Worm (Caenorhabditis elegans) whole organism, L2 larva: ENCODE results near the gene str-159.

Source experiments
- C34F6.9 ChIP-seq: fragments of 150-350 bp; optimal IDR thresholded peaks from 2 replicates; lab custom pipeline; 2014; ENCODE audit warnings: missing biosample characterization, missing genetic modification characterization
- R02D3.7 ChIP-seq: fragments of 150-350 bp; optimal IDR thresholded peaks from 2 replicates; lab custom pipeline; 2014; ENCODE audit warnings: missing biosample characterization, missing genetic modification characterization
- Y55F3AM.14 ChIP-seq: fragments of 200-800 bp; sonication (Bioruptor generic); optimal IDR thresholded peaks from 2 replicates; lab custom pipeline; 2018; ENCODE audit warnings: mild to moderate bottlenecking, missing genetic modification characterization, missing compliant biosample characterization
- alr-1 ChIP-seq: fragments of 150-350 bp; optimal IDR thresholded peaks from 2 replicates; lab custom pipeline; 2014; ENCODE audit warnings: missing biosample characterization, missing genetic modification characterization
- aly-2 ChIP-seq: fragments of 150-350 bp; optimal IDR thresholded peaks from 2 replicates; lab custom pipeline; 2014; ENCODE audit warnings: missing biosample characterization, missing genetic modification characterization
- blmp-1 ChIP-seq: sonication (generic microtip); optimal IDR thresholded peaks from 2 replicates; lab custom pipeline; 2017; ENCODE audit warnings: missing genetic modification characterization, mild to moderate bottlenecking, missing compliant biosample characterization, antibody characterized with exemption, moderate library complexity; ENCODE audit not compliant: insufficient read depth
- crh-2 ChIP-seq: sonication (generic microtip); optimal IDR thresholded peaks from 2 replicates; lab custom pipeline; 2017; ENCODE audit warnings: missing biosample characterization, missing genetic modification characterization
- dmd-4 ChIP-seq: sonication (generic microtip); optimal IDR thresholded peaks from 2 replicates; lab custom pipeline; 2017; ENCODE audit warnings: missing biosample characterization, missing genetic modification characterization
- egl-27 ChIP-seq: sonication (generic microtip); optimal IDR thresholded peaks from 3 replicates; lab custom pipeline; 2017; ENCODE audit warnings: missing biosample characterization, missing genetic modification reagents, missing genetic modification characterization
- elt-3 ChIP-seq: sonication (generic microtip); optimal IDR thresholded peaks from 2 replicates; lab custom pipeline; 2017; ENCODE audit warnings: missing biosample characterization, missing genetic modification characterization
- gmeb-1 ChIP-seq: fragments of 150-350 bp; optimal IDR thresholded peaks from 2 replicates; lab custom pipeline; 2014; ENCODE audit warnings: missing biosample characterization, missing genetic modification characterization
- mdl-1 ChIP-seq, 2 experiments: fragments of 150-350 bp in 1 of 2; sonication (generic microtip) in 1 of 2; optimal IDR thresholded peaks; 2 replicates each; lab custom pipeline; 2017; ENCODE audit warnings: missing biosample characterization in 2 of 2, missing genetic modification characterization in 2 of 2
- nhr-11 ChIP-seq: fragments of 150-350 bp; optimal IDR thresholded peaks from 2 replicates; lab custom pipeline; 2014; ENCODE audit warnings: missing biosample characterization, missing genetic modification characterization
- nhr-21 ChIP-seq: fragments of 150-350 bp; optimal IDR thresholded peaks from 2 replicates; lab custom pipeline; 2014; ENCODE audit warnings: missing biosample characterization, missing genetic modification characterization
- nhr-77 ChIP-seq: fragments of 150-350 bp; optimal IDR thresholded peaks from 2 replicates; lab custom pipeline; 2014; ENCODE audit warnings: missing biosample characterization, missing genetic modification characterization
- peb-1 ChIP-seq: fragments of 150-350 bp; optimal IDR thresholded peaks from 2 replicates; lab custom pipeline; 2014; ENCODE audit warnings: missing biosample characterization, missing genetic modification characterization
- sma-9 ChIP-seq, 2 experiments: fragments of 150-350 bp in 1 of 2; sonication (generic microtip) in 1 of 2; optimal IDR thresholded peaks; 2 replicates each; lab custom pipeline; 2014 to 2016; ENCODE audit warnings: missing genetic modification characterization in 2 of 2, mild to moderate bottlenecking in 1 of 2, missing biosample characterization in 1 of 2, missing compliant biosample characterization in 1 of 2, missing genetic modification reagents in 1 of 2, moderate library complexity in 1 of 2
- snpc-4 ChIP-seq: fragments of 150-350 bp; optimal IDR thresholded peaks from 2 replicates; lab custom pipeline; 2014; ENCODE audit warnings: missing biosample characterization, missing genetic modification characterization
- unc-39 ChIP-seq: fragments of 150-350 bp; optimal IDR thresholded peaks from 2 replicates; lab custom pipeline; 2014; ENCODE audit warnings: missing biosample characterization, missing genetic modification characterization
- unc-55 ChIP-seq: fragments of 150-350 bp; sonication (generic microtip); optimal IDR thresholded peaks from 3 replicates; lab custom pipeline; 2014; ENCODE audit warnings: missing biosample characterization, missing genetic modification reagents, missing genetic modification characterization
- ztf-1 ChIP-seq: fragments of 200-800 bp; sonication (Bioruptor generic); conservative IDR thresholded peaks from 2 replicates; pipeline ENCODE4 v1.3.6; 2022; ENCODE audit warnings: missing genetic modification characterization, missing compliant biosample characterization
- ztf-11 ChIP-seq: sonication (generic microtip); optimal IDR thresholded peaks from 2 replicates; lab custom pipeline; 2017; ENCODE audit warnings: missing biosample characterization, missing genetic modification characterization

str-159 gene

ce11 chrIV:4945771-4946170 is 36.6 kb downstream of the str-159 start, which contains the start of gene str-169:
Gene str-169 (plus strand): TSS chrIV:4946071.
- TF ChIP-seq elt-3 (tag; lab: Kevin White, UChicago) (no peak), unc-39 (no peak), ztf-11 (tag; lab: Kevin White, UChicago) (no peak)

ce11 chrIV:4953887-4954286 is 44.7 kb downstream of the str-159 start, which contains the start of gene str-163:
Gene str-163 (plus strand): TSS chrIV:4954187.
- TF ChIP-seq elt-3 (tag; lab: Kevin White, UChicago) = no peak
- TF ChIP-seq mdl-1 (tag; optimal IDR thresholded peaks at IDR 0.05; lab: Kevin White, UChicago) = no peak
- no peak for TF ChIP-seq dmd-4
- TF ChIP-seq R02D3.7 (tag; lab: Kevin White, UChicago) = no peak
- TF ChIP-seq unc-55 (GFP tag; lab: Kevin White, UChicago) = no peak
- TF ChIP-seq gmeb-1 (tag; lab: Kevin White, UChicago) = no peak
- no peak for TF ChIP-seq crh-2 (tag; lab: Kevin White, UChicago)
- TF ChIP-seq egl-27 (tag; lab: Kevin White, UChicago) = no peak
- no peak for TF ChIP-seq aly-2 (tag; lab: Kevin White, UChicago)
- TF ChIP-seq nhr-77 (tag; lab: Kevin White, UChicago) = no peak
- no peak for TF ChIP-seq nhr-21 (tag; lab: Kevin White, UChicago)
- TF ChIP-seq nhr-11 (tag; lab: Kevin White, UChicago) = no peak
- no peak for TF ChIP-seq blmp-1 (tag; lab: Kevin White, UChicago)
- no peak for TF ChIP-seq peb-1 (tag; lab: Kevin White, UChicago)
- TF ChIP-seq snpc-4 (tag; lab: Kevin White, UChicago) = no peak
- no peak for TF ChIP-seq sma-9 (GFP tag; optimal IDR thresholded peaks at IDR 0.05; lab: Kevin White, UChicago)
- no peak for TF ChIP-seq sma-9 (tag; optimal IDR thresholded peaks at IDR 0.05; lab: Kevin White, UChicago)
- no peak for TF ChIP-seq Y55F3AM.14 (GFP tag; lab: Kevin White, UChicago)
- no peak for TF ChIP-seq ztf-1
- no peak for TF ChIP-seq alr-1 (tag; lab: Kevin White, UChicago)
- no peak for TF ChIP-seq C34F6.9 (tag; lab: Kevin White, UChicago)
